Worm (Caenorhabditis elegans) whole organism, L1 larva: ENCODE results near the gene aptf-1.
A peak's percentile ranks its signal among the peaks of the same experiment; 100 is the strongest.

ENCODE experiments used
- C16A3.4 ChIP-seq: fragments of 150-350 bp; optimal IDR thresholded peaks from 2 replicates; lab custom pipeline; 2014; ENCODE audit warnings: missing biosample characterization, missing genetic modification characterization
- C34B4.2 ChIP-seq: sonication (generic microtip); optimal IDR thresholded peaks from 2 replicates; lab custom pipeline; 2017; ENCODE audit warnings: mild to moderate bottlenecking, missing genetic modification characterization, missing compliant biosample characterization
- F16B12.6 ChIP-seq: fragments of 150-350 bp; optimal IDR thresholded peaks from 2 replicates; lab custom pipeline; 2014; ENCODE audit warnings: missing biosample characterization, missing genetic modification characterization
- aha-1 ChIP-seq: fragments of 150-350 bp; optimal IDR thresholded peaks from 2 replicates; lab custom pipeline; 2014; ENCODE audit warnings: missing biosample characterization, missing genetic modification characterization
- aly-2 ChIP-seq: fragments of 150-350 bp; optimal IDR thresholded peaks from 2 replicates; lab custom pipeline; 2014; ENCODE audit warnings: missing biosample characterization, missing genetic modification characterization
- ama-1 ChIP-seq: fragments of 150-350 bp; optimal IDR thresholded peaks from 2 replicates; lab custom pipeline; 2014
- ceh-63 ChIP-seq: fragments of 200-800 bp; sonication (Bioruptor generic); optimal IDR thresholded peaks from 2 replicates; lab custom pipeline; 2018; ENCODE audit warnings: mild to moderate bottlenecking, missing genetic modification characterization, missing compliant biosample characterization
- ceh-8 ChIP-seq: fragments of 200-800 bp; sonication (Bioruptor generic); optimal IDR thresholded peaks from 2 replicates; lab custom pipeline; 2018; ENCODE audit warnings: mild to moderate bottlenecking, missing genetic modification characterization, moderate library complexity, missing compliant biosample characterization
- ces-1 ChIP-seq: fragments of 150-350 bp; optimal IDR thresholded peaks from 2 replicates; lab custom pipeline; 2014; ENCODE audit warnings: missing biosample characterization, missing genetic modification reagents, missing genetic modification characterization
- dsc-1 ChIP-seq: sonication (generic microtip); optimal IDR thresholded peaks from 2 replicates; lab custom pipeline; 2016; ENCODE audit warnings: mild to moderate bottlenecking, missing genetic modification characterization, missing compliant biosample characterization
- efl-1 ChIP-seq, 4 experiments: fragments of 150-350 bp; optimal IDR thresholded peaks in 3 of 4; peaks in 1 of 4; 1 replicate in 1 of 4; 2 replicates in 3 of 4; lab custom pipeline; 2014; ENCODE audit warnings: missing biosample characterization in 2 of 4, missing genetic modification characterization in 2 of 4, missing genetic modification reagents in 2 of 4
- efl-3 ChIP-seq: fragments of 200-800 bp; sonication (Bioruptor generic); optimal IDR thresholded peaks from 2 replicates; lab custom pipeline; 2018; ENCODE audit warnings: mild to moderate bottlenecking, missing genetic modification characterization, missing compliant biosample characterization
- egl-27 ChIP-seq, 2 experiments: fragments of 150-350 bp in 1 of 2; sonication (generic microtip); optimal IDR thresholded peaks; 3 replicates each; lab custom pipeline; 2017 to 2018; ENCODE audit warnings: missing biosample characterization in 2 of 2, missing genetic modification characterization in 2 of 2, missing genetic modification reagents in 2 of 2
- elt-3 ChIP-seq, 6 experiments: fragments of 150-350 bp in 1 of 6; sonication (generic microtip); optimal IDR thresholded peaks; 2 replicates each; lab custom pipeline; 2017 to 2018; ENCODE audit warnings: missing biosample characterization in 6 of 6, missing genetic modification characterization in 6 of 6, inconsistent platforms in 1 of 6
- ets-5 ChIP-seq: fragments of 200-800 bp; sonication (Bioruptor generic); IDR thresholded peaks from 2 replicates; pipeline ENCODE4 v1.3.6; 2022; ENCODE audit warnings: missing genetic modification characterization, missing compliant biosample characterization
- fkh-4 ChIP-seq: sonication (generic microtip); optimal IDR thresholded peaks from 2 replicates; lab custom pipeline; 2016; ENCODE audit warnings: missing compliant biosample characterization, missing genetic modification characterization, borderline replicate concordance
- fkh-8 ChIP-seq: sonication (generic microtip); optimal IDR thresholded peaks from 2 replicates; lab custom pipeline; 2016; ENCODE audit warnings: mild to moderate bottlenecking, missing genetic modification characterization, missing compliant biosample characterization
- fos-1 ChIP-seq: fragments of 150-350 bp; optimal IDR thresholded peaks from 2 replicates; lab custom pipeline; 2014; ENCODE audit warnings: missing biosample characterization, missing genetic modification characterization
- hlh-17 ChIP-seq: fragments of 200-800 bp; sonication (Bioruptor generic); optimal IDR thresholded peaks from 2 replicates; lab custom pipeline; 2018; ENCODE audit warnings: missing genetic modification characterization, mild to moderate bottlenecking, missing compliant biosample characterization, moderate library complexity, borderline replicate concordance
- hpl-2 ChIP-seq: fragments of 150-350 bp; optimal IDR thresholded peaks from 2 replicates; lab custom pipeline; 2014; ENCODE audit warnings: missing biosample characterization, missing genetic modification reagents, missing genetic modification characterization
- jun-1 ChIP-seq: fragments of 150-350 bp; optimal IDR thresholded peaks from 2 replicates; lab custom pipeline; 2014; ENCODE audit warnings: missing biosample characterization, missing genetic modification reagents, missing genetic modification characterization
- lin-13 ChIP-seq: fragments of 150-350 bp; optimal IDR thresholded peaks from 2 replicates; lab custom pipeline; 2014; ENCODE audit warnings: missing biosample characterization, missing genetic modification reagents, missing genetic modification characterization
- lin-14 ChIP-seq: fragments of 200-800 bp; sonication (Bioruptor generic); optimal IDR thresholded peaks from 2 replicates; lab custom pipeline; 2018; ENCODE audit warnings: mild to moderate bottlenecking, missing genetic modification characterization, moderate library complexity, missing compliant biosample characterization
- lin-35 ChIP-seq, 2 experiments: fragments of 150-350 bp; optimal IDR thresholded peaks; 2 replicates each; lab custom pipeline; 2014; ENCODE audit warnings: missing biosample characterization in 2 of 2, missing genetic modification characterization in 2 of 2, missing genetic modification reagents in 2 of 2
- lir-3 ChIP-seq: sonication (generic microtip); optimal IDR thresholded peaks from 2 replicates; lab custom pipeline; 2016; ENCODE audit warnings: mild to moderate bottlenecking, missing genetic modification characterization, moderate library complexity, missing compliant biosample characterization; ENCODE audit not compliant: poor library complexity
- mab-9 ChIP-seq: fragments of 200-800 bp; sonication (Bioruptor generic); IDR thresholded peaks from 2 replicates; pipeline ENCODE4 v1.3.6; 2022; ENCODE audit warnings: missing genetic modification reagents, missing genetic modification characterization, missing compliant biosample characterization
- mep-1 ChIP-seq: fragments of 150-350 bp; optimal IDR thresholded peaks from 2 replicates; lab custom pipeline; 2014; ENCODE audit warnings: missing biosample characterization, missing genetic modification characterization
- nhr-11 ChIP-seq: fragments of 150-350 bp; optimal IDR thresholded peaks from 2 replicates; lab custom pipeline; 2014; ENCODE audit warnings: missing biosample characterization, missing genetic modification characterization
- nhr-12 ChIP-seq: sonication (generic microtip); optimal IDR thresholded peaks from 2 replicates; lab custom pipeline; 2017; ENCODE audit warnings: missing biosample characterization, missing genetic modification characterization
- nhr-19 ChIP-seq: fragments of 200-800 bp; sonication (Bioruptor generic); conservative IDR thresholded peaks from 2 replicates; pipeline ENCODE4 v1.3.6; 2022; ENCODE audit warnings: missing genetic modification characterization, missing compliant biosample characterization
- nhr-20 ChIP-seq: sonication (generic microtip); optimal IDR thresholded peaks from 2 replicates; lab custom pipeline; 2016; ENCODE audit warnings: mild to moderate bottlenecking, missing genetic modification characterization, missing compliant biosample characterization
- nhr-28 ChIP-seq: fragments of 150-350 bp; optimal IDR thresholded peaks from 2 replicates; lab custom pipeline; 2014; ENCODE audit warnings: missing biosample characterization, missing genetic modification characterization
- nhr-47 ChIP-seq: sonication (generic microtip); optimal IDR thresholded peaks from 2 replicates; lab custom pipeline; 2016; ENCODE audit warnings: mild to moderate bottlenecking, missing genetic modification characterization, moderate library complexity, missing compliant biosample characterization
- nhr-71 ChIP-seq: sonication (generic microtip); optimal IDR thresholded peaks from 2 replicates; lab custom pipeline; 2016; ENCODE audit warnings: mild to moderate bottlenecking, missing genetic modification characterization, moderate library complexity, missing compliant biosample characterization
- nhr-77 ChIP-seq: fragments of 150-350 bp; optimal IDR thresholded peaks from 2 replicates; lab custom pipeline; 2014; ENCODE audit warnings: missing biosample characterization, missing genetic modification characterization
- pag-3 ChIP-seq: sonication (generic microtip); optimal IDR thresholded peaks from 2 replicates; lab custom pipeline; 2017; ENCODE audit warnings: missing genetic modification characterization, mild to moderate bottlenecking, missing compliant biosample characterization, antibody characterized with exemption, borderline replicate concordance; ENCODE audit not compliant: insufficient read depth
- pax-3 ChIP-seq: fragments of 200-800 bp; sonication (Bioruptor generic); optimal IDR thresholded peaks from 2 replicates; lab custom pipeline; 2018; ENCODE audit warnings: mild to moderate bottlenecking, missing genetic modification characterization, moderate library complexity, missing compliant biosample characterization
- pqm-1 ChIP-seq: sonication (generic microtip); optimal IDR thresholded peaks from 3 replicates; lab custom pipeline; 2017; ENCODE audit warnings: missing biosample characterization, missing genetic modification characterization
- rnt-1 ChIP-seq: sonication (generic microtip); optimal IDR thresholded peaks from 2 replicates; lab custom pipeline; 2016; ENCODE audit warnings: mild to moderate bottlenecking, missing genetic modification characterization, moderate library complexity, missing compliant biosample characterization
- skn-1 ChIP-seq: fragments of 150-350 bp; optimal IDR thresholded peaks from 2 replicates; lab custom pipeline; 2014; ENCODE audit warnings: missing biosample characterization, missing genetic modification characterization
- snpc-4 ChIP-seq: fragments of 150-350 bp; optimal IDR thresholded peaks from 2 replicates; lab custom pipeline; 2014; ENCODE audit warnings: missing biosample characterization, missing genetic modification characterization
- snu-23 ChIP-seq: sonication (generic microtip); optimal IDR thresholded peaks from 2 replicates; lab custom pipeline; 2016; ENCODE audit warnings: missing genetic modification characterization, missing compliant biosample characterization
- sptf-1 ChIP-seq: fragments of 150-350 bp; optimal IDR thresholded peaks from 2 replicates; lab custom pipeline; 2014; ENCODE audit warnings: missing biosample characterization, missing genetic modification characterization
- tbx-2 ChIP-seq: sonication (generic microtip); optimal IDR thresholded peaks from 2 replicates; lab custom pipeline; 2016; ENCODE audit warnings: missing genetic modification characterization, missing compliant biosample characterization
- unc-130 ChIP-seq: fragments of 150-350 bp; optimal IDR thresholded peaks from 2 replicates; lab custom pipeline; 2017; ENCODE audit warnings: missing biosample characterization, missing genetic modification characterization, inconsistent platforms
- unc-62 ChIP-seq: fragments of 150-350 bp; optimal IDR thresholded peaks from 2 replicates; lab custom pipeline; 2014; ENCODE audit warnings: missing biosample characterization, missing genetic modification reagents, missing genetic modification characterization
- unc-86 ChIP-seq: sonication (generic microtip); optimal IDR thresholded peaks from 2 replicates; lab custom pipeline; 2016; ENCODE audit warnings: missing genetic modification characterization, missing compliant biosample characterization
- unc-98 ChIP-seq: fragments of 200-800 bp; sonication (Bioruptor generic); IDR thresholded peaks from 2 replicates; pipeline ENCODE4 v1.3.6; 2022; ENCODE audit warnings: missing genetic modification characterization, missing compliant biosample characterization
- vab-15 ChIP-seq: sonication (generic microtip); optimal IDR thresholded peaks from 2 replicates; lab custom pipeline; 2017; ENCODE audit warnings: missing genotype, mild to moderate bottlenecking, missing genetic modification characterization, missing compliant biosample characterization
- zag-1 ChIP-seq: fragments of 150-350 bp; optimal IDR thresholded peaks from 2 replicates; lab custom pipeline; 2014; ENCODE audit warnings: missing biosample characterization, missing genetic modification characterization
- ztf-11 ChIP-seq, 2 experiments: sonication (generic microtip); optimal IDR thresholded peaks; 2 replicates each; lab custom pipeline; 2016 to 2017; ENCODE audit warnings: missing genetic modification characterization in 2 of 2, missing biosample characterization in 1 of 2, missing compliant biosample characterization in 1 of 2

Gene aptf-1

ce11 chrII:6486344-6486743 is 31.6 kb downstream of the aptf-1 start (continued):
- TF ChIP-seq ama-1 = no peak
- no peak for TF ChIP-seq mab-9 (GFP tag; lab: Robert Waterston, UW)
- TF ChIP-seq hlh-17 (GFP tag; lab: Kevin White, UChicago) = no peak
- TF ChIP-seq nhr-11 (tag; lab: Kevin White, UChicago) = no peak
- TF ChIP-seq sptf-1 = no peak
- TF ChIP-seq unc-98 (GFP tag; lab: Robert Waterston, UW) = no peak
- TF ChIP-seq rnt-1 = peak; percentile 73
- no peak for TF ChIP-seq lir-3 (tag; lab: Kevin White, UChicago)
- TF ChIP-seq nhr-12 = no peak
- TF ChIP-seq nhr-77 (tag; lab: Kevin White, UChicago) = no peak
- peak; percentile 34 for TF ChIP-seq snu-23 (GFP tag; lab: Kevin White, UChicago)
- TF ChIP-seq tbx-2 (tag; lab: Kevin White, UChicago) = no peak
- TF ChIP-seq egl-27 (tag; optimal IDR thresholded peaks at IDR 0.05; lab: Kevin White, UChicago) = no peak
- TF ChIP-seq pag-3 = no peak
- TF ChIP-seq aly-2 (tag; lab: Kevin White, UChicago) = no peak
- TF ChIP-seq ztf-11 (tag; optimal IDR thresholded peaks at IDR 0.05; lab: Kevin White, UChicago) = no peak
- no peak for TF ChIP-seq nhr-47 (tag; lab: Kevin White, UChicago)
- TF ChIP-seq efl-1 (optimal IDR thresholded peaks at IDR 0.05; lab: Kevin White, UChicago) = no peak
- TF ChIP-seq efl-1 (GFP tag; optimal IDR thresholded peaks at IDR 0.05 in 1 of 2; lab: Kevin White, UChicago) = no peak
- TF ChIP-seq nhr-71 (tag; lab: Kevin White, UChicago) = peak; percentile 72
- TF ChIP-seq snpc-4 (tag; lab: Kevin White, UChicago) = no peak
- TF ChIP-seq efl-3 = no peak
- TF ChIP-seq C34B4.2 (tag; lab: Kevin White, UChicago) = no peak
- TF ChIP-seq unc-130 (tag; lab: Kevin White, UChicago) = peak; percentile 25
- no peak for TF ChIP-seq pqm-1
- no peak for TF ChIP-seq mep-1
- no peak for TF ChIP-seq pax-3
- no peak for TF ChIP-seq dsc-1 (tag; lab: Kevin White, UChicago)
- no peak for TF ChIP-seq ceh-8 (GFP tag; lab: Kevin White, UChicago)
- TF ChIP-seq nhr-19 = peak; percentile 78
- no peak for TF ChIP-seq jun-1 (tag; lab: Kevin White, UChicago)
- no peak for TF ChIP-seq C16A3.4 (tag; lab: Kevin White, UChicago)
- no peak for TF ChIP-seq zag-1 (tag; lab: Kevin White, UChicago)
- no peak for TF ChIP-seq unc-86 (tag; lab: Kevin White, UChicago)
- TF ChIP-seq ets-5 (GFP tag; lab: Robert Waterston, UW) = no peak
- TF ChIP-seq lin-13 = no peak

- no peak for TF ChIP-seq fos-1
- peak; percentile 76 for TF ChIP-seq C16A3.4 (tag; lab: Kevin White, UChicago)
- no peak for TF ChIP-seq nhr-11 (tag; lab: Kevin White, UChicago)
- no peak for TF ChIP-seq hpl-2 (GFP tag; lab: Kevin White, UChicago)
- no peak for TF ChIP-seq ets-5 (GFP tag; lab: Robert Waterston, UW)
- no peak for TF ChIP-seq nhr-28 (tag; lab: Kevin White, UChicago)
- TF ChIP-seq fkh-4 (tag; lab: Kevin White, UChicago) = no peak
- TF ChIP-seq snpc-4 (tag; lab: Kevin White, UChicago) = peak; percentile 57
- no peak for TF ChIP-seq unc-62 (GFP tag; lab: Kevin White, UChicago)
- no peak for TF ChIP-seq aha-1 (tag; lab: Kevin White, UChicago)
- peak in 2 of 6 experiments; percentile 43 to 61 for TF ChIP-seq elt-3 (tag; optimal IDR thresholded peaks at IDR 0.05; lab: Kevin White, UChicago)
- peak; percentile 60 for TF ChIP-seq dsc-1 (tag; lab: Kevin White, UChicago)
- TF ChIP-seq fkh-8 (tag; lab: Kevin White, UChicago) = peak; percentile 46
- TF ChIP-seq sptf-1 = no peak
- TF ChIP-seq ztf-11 (tag; optimal IDR thresholded peaks at IDR 0.05; lab: Kevin White, UChicago) = peak in 1 of 2 experiments; percentile 32
- peak; percentile 63 for TF ChIP-seq nhr-20
- peak; percentile 46 for TF ChIP-seq skn-1 (tag; lab: Kevin White, UChicago)
- no peak for TF ChIP-seq mab-9 (GFP tag; lab: Robert Waterston, UW)
- no peak for TF ChIP-seq unc-98 (GFP tag; lab: Robert Waterston, UW)
- peak; percentile 78 to 91 for TF ChIP-seq lin-35 (GFP tag; optimal IDR thresholded peaks at IDR 0.05; lab: Kevin White, UChicago)
- TF ChIP-seq lin-14 (GFP tag; lab: Kevin White, UChicago) = peak; percentile 65
- TF ChIP-seq ces-1 (GFP tag; lab: Kevin White, UChicago) = no peak
- TF ChIP-seq hlh-17 (GFP tag; lab: Kevin White, UChicago) = no peak
- TF ChIP-seq ama-1 = peak; percentile 15
- no peak for TF ChIP-seq pqm-1
- TF ChIP-seq F16B12.6 (tag; lab: Kevin White, UChicago) = peak; percentile 33
- TF ChIP-seq vab-15 = no peak
- peak; percentile 67 for TF ChIP-seq lin-13
- no peak for TF ChIP-seq ceh-63 (GFP tag; lab: Kevin White, UChicago)
Measured at ce11 chrII:6489711-6490184, 35.0 kb downstream of the aptf-1 start, which contains the start of the genes snr-3 and rsp-5. Gene snr-3 (minus strand): TSS chrII:6489761. Gene rsp-5 (plus strand): TSS chrII:6490165.
